Worm (Caenorhabditis elegans): ENCODE data around the gene grd-8.

ce11 chrV:7824138-7824537, 18.2 kb upstream of the grd-8 start:
- TF ChIP-seq zag-1 (tag; optimal IDR thresholded peaks at IDR 0.05) (no peak), ama-1 (optimal IDR thresholded peaks at IDR 0.05) (no peak), nhr-237 (tag; optimal IDR thresholded peaks at IDR 0.05) (no peak), nhr-77 (tag; optimal IDR thresholded peaks at IDR 0.05) (no peak), mdl-1 (tag; optimal IDR thresholded peaks at IDR 0.05) (no peak), sem-4 (tag; optimal IDR thresholded peaks at IDR 0.05) (no peak), ZK546.5 (tag; optimal IDR thresholded peaks at IDR 0.05) (no peak), unc-62 (GFP tag; optimal IDR thresholded peaks at IDR 0.05) (no peak), lin-13 (GFP tag; optimal IDR thresholded peaks at IDR 0.05) (no peak)

Data from whole organism, L2 larva.